Fruit fly (Drosophila melanogaster): Measurements from ENCODE around the gene Cpsf6.

Cpsf6 gene

dm6 chr3L:8338921-8339320 is 23.6 kb upstream of the Cpsf6 start, which contains the start of gene Pex2 (continued):
- TF ChIP-seq CG34376 (GFP tag; optimal IDR thresholded peaks at IDR 0.05) (peak; percentile 58), phol (tag; optimal IDR thresholded peaks at IDR 0.05) (peak; percentile 91), CG15073 (GFP tag; optimal IDR thresholded peaks at IDR 0.05) (no peak), Rfx (GFP tag; IDR thresholded peaks at IDR 0.05) (peak; percentile 23; the same call in 1 of the 2 replicates), CG2116 (GFP tag; optimal IDR thresholded peaks at IDR 0.05) (peak; percentile 73), toy (GFP tag; IDR thresholded peaks at IDR 0.05) (no peak), HmgZ (tag; optimal IDR thresholded peaks at IDR 0.05) (peak; percentile 76), Sry-δ (GFP tag; optimal IDR thresholded peaks at IDR 0.05) (peak; percentile 84), gfzf (GFP tag; optimal IDR thresholded peaks at IDR 0.05) (peak; percentile 8), CG9437 (GFP tag; optimal IDR thresholded peaks at IDR 0.05) (no peak), E2f2 (GFP tag; IDR thresholded peaks at IDR 0.05) (peak; percentile 98), CG14965 (GFP tag; optimal IDR thresholded peaks at IDR 0.05; ENCODE audit: borderline replicate concordance) (no peak), stwl (tag; optimal IDR thresholded peaks at IDR 0.05) (peak; percentile 95), CG6854 (GFP tag; optimal IDR thresholded peaks at IDR 0.05) (no peak), Hand (GFP tag; optimal IDR thresholded peaks at IDR 0.05) (no peak), sob (GFP tag; IDR thresholded peaks at IDR 0.05) (peak; percentile 8; the same call in 1 of the 2 replicates), CG4617 (GFP tag; optimal IDR thresholded peaks at IDR 0.05; ENCODE audit: borderline replicate concordance) (peak; percentile 9), cad (GFP tag; optimal IDR thresholded peaks at IDR 0.05) (no peak), Hr78 (GFP tag; optimal IDR thresholded peaks at IDR 0.05) (peak in 1 of 2 experiments; percentile 60), CG32767 (GFP tag; IDR thresholded peaks at IDR 0.05) (0 out of 2 replicates have a peak, but pooled peaks have one; percentile 14), CG2712 (tag; optimal IDR thresholded peaks at IDR 0.05) (peak; percentile 5), CG6272 (GFP tag; IDR thresholded peaks at IDR 0.05) (no peak), CG16813 (GFP tag; IDR thresholded peaks at IDR 0.05; ENCODE audit: partially characterized antibody) (0 out of 3 replicates have a peak, but pooled peaks have one; percentile 31), CG18476 (GFP tag; optimal IDR thresholded peaks at IDR 0.05) (no peak), stc (GFP tag; IDR thresholded peaks at IDR 0.05) (no peak), sd (tag; optimal IDR thresholded peaks at IDR 0.05) (peak; percentile 16), CG12155 (GFP tag; optimal IDR thresholded peaks at IDR 0.05) (peak; percentile 48), gro (GFP tag; optimal IDR thresholded peaks at IDR 0.05) (peak; percentile 55), Dref (GFP tag; IDR thresholded peaks at IDR 0.05) (peak; percentile 66), zen2 (GFP tag; IDR thresholded peaks at IDR 0.05; ENCODE audit: partially characterized antibody) (no peak), nmo (GFP tag; optimal IDR thresholded peaks at IDR 0.05) (no peak), mld (GFP tag; IDR thresholded peaks at IDR 0.05; ENCODE audit: partially characterized antibody) (no peak), CG8290 (GFP tag; optimal IDR thresholded peaks at IDR 0.05) (peak; percentile 2), CG8290 (tag; optimal IDR thresholded peaks at IDR 0.05) (no peak), CG30431 (GFP tag; optimal IDR thresholded peaks at IDR 0.05) (no peak), croc (GFP tag; conservative IDR thresholded peaks at IDR 0.05) (no peak), pzg (GFP tag; optimal IDR thresholded peaks at IDR 0.05) (peak; percentile 64), CG13296 (GFP tag; optimal IDR thresholded peaks at IDR 0.05) (peak; percentile 42), CG9797 (GFP tag; optimal IDR thresholded peaks at IDR 0.05) (no peak), CG12659 (GFP tag; optimal IDR thresholded peaks at IDR 0.05) (peak; percentile 52), unpg (GFP tag; optimal IDR thresholded peaks at IDR 0.05) (no peak), Usf (GFP tag; optimal IDR thresholded peaks at IDR 0.05) (no peak), unc-4 (GFP tag; IDR thresholded peaks at IDR 0.05; ENCODE audit: partially characterized antibody) (0 out of 2 replicates have a peak, but pooled peaks have one; percentile 25), Hmr (GFP tag; optimal IDR thresholded peaks at IDR 0.05) (peak; percentile 33), az2 (GFP tag; optimal IDR thresholded peaks at IDR 0.05) (no peak), CG1603 (tag; optimal IDR thresholded peaks at IDR 0.05) (peak; percentile 58), CG14710 (tag; optimal IDR thresholded peaks at IDR 0.05) (peak; percentile 66), sug (tag; optimal IDR thresholded peaks at IDR 0.05) (peak; percentile 28), trem (tag; optimal IDR thresholded peaks at IDR 0.05) (peak; percentile 36), Sin3A (optimal IDR thresholded peaks at IDR 0.05) (no peak)

All from whole organism, embryonic.